Worm (Caenorhabditis elegans) whole organism, late embryonic: ENCODE measurements around the gene prp-3.

ENCODE experiments used
- K09A11.1 ChIP-seq: sonication (generic microtip); optimal IDR thresholded peaks from 2 replicates; lab custom pipeline; 2017; ENCODE audit warnings: antibody characterized with exemption, mild to moderate bottlenecking, missing genetic modification characterization, missing compliant biosample characterization; ENCODE audit not compliant: insufficient read depth
- hlh-13 ChIP-seq: fragments of 200-800 bp; sonication (Bioruptor generic); optimal IDR thresholded peaks from 2 replicates; lab custom pipeline; 2018; ENCODE audit warnings: mild to moderate bottlenecking, missing genetic modification characterization, missing compliant biosample characterization
- lin-11 ChIP-seq: fragments of 200-800 bp; sonication (Bioruptor generic); optimal IDR thresholded peaks from 2 replicates; lab custom pipeline; 2018; ENCODE audit warnings: mild to moderate bottlenecking, missing genetic modification characterization, missing compliant biosample characterization
- nhr-11 ChIP-seq: fragments of 150-350 bp; optimal IDR thresholded peaks from 2 replicates; lab custom pipeline; 2014; ENCODE audit warnings: missing biosample characterization, missing genetic modification characterization
- tbx-2 ChIP-seq: sonication (generic microtip); optimal IDR thresholded peaks from 2 replicates; lab custom pipeline; 2016; ENCODE audit warnings: missing genetic modification characterization, missing compliant biosample characterization

ce11 chrIII:10381473-10381872 is 46.3 kb downstream of the prp-3 start, which contains the start of gene C38H2.2:
- TF ChIP-seq K09A11.1 (no peak), nhr-11 (no peak), hlh-13 (GFP tag; lab: Kevin White, UChicago) (no peak), tbx-2 (tag; lab: Kevin White, UChicago) (no peak), lin-11 (tag; lab: Kevin White, UChicago) (no peak)
